Worm (Caenorhabditis elegans) whole organism, late embryonic: ENCODE data around the gene D1054.18.

ENCODE experiments used
- C38D4.7 ChIP-seq: fragments of 200-800 bp; sonication (Bioruptor generic); optimal IDR thresholded peaks from 2 replicates; lab custom pipeline; 2018; ENCODE audit warnings: mild to moderate bottlenecking, missing genetic modification characterization, moderate library complexity, missing compliant biosample characterization
- F13H6.1 ChIP-seq: sonication (generic microtip); optimal IDR thresholded peaks from 2 replicates; lab custom pipeline; 2016; ENCODE audit warnings: missing genetic modification characterization, missing compliant biosample characterization
- K02D7.2 ChIP-seq: sonication (generic microtip); optimal IDR thresholded peaks from 2 replicates; lab custom pipeline; 2017; ENCODE audit warnings: mild to moderate bottlenecking, missing genetic modification characterization, missing compliant biosample characterization
- Y22D7AL.16 ChIP-seq: sonication (generic microtip); optimal IDR thresholded peaks from 2 replicates; lab custom pipeline; 2016; ENCODE audit warnings: missing genetic modification characterization, missing compliant biosample characterization
- ahr-1 ChIP-seq: sonication (generic microtip); optimal IDR thresholded peaks from 2 replicates; lab custom pipeline; 2016; ENCODE audit warnings: missing genetic modification characterization, missing compliant biosample characterization
- ceh-14 ChIP-seq: sonication (generic microtip); optimal IDR thresholded peaks from 2 replicates; lab custom pipeline; 2016; ENCODE audit warnings: missing genotype, missing genetic modification characterization, missing compliant biosample characterization
- ceh-19 ChIP-seq: fragments of 200-800 bp; sonication (Bioruptor generic); optimal IDR thresholded peaks from 2 replicates; lab custom pipeline; 2018; ENCODE audit warnings: mild to moderate bottlenecking, missing genetic modification characterization, missing compliant biosample characterization
- ceh-48 ChIP-seq: sonication (generic microtip); optimal IDR thresholded peaks from 2 replicates; lab custom pipeline; 2016; ENCODE audit warnings: missing genetic modification characterization, inconsistent platforms, missing compliant biosample characterization
- ceh-9 ChIP-seq: sonication (generic microtip); optimal IDR thresholded peaks from 2 replicates; lab custom pipeline; 2016; ENCODE audit warnings: mild to moderate bottlenecking, missing genetic modification characterization, inconsistent platforms, missing compliant biosample characterization
- che-1 ChIP-seq: sonication (generic microtip); optimal IDR thresholded peaks from 2 replicates; lab custom pipeline; 2016; ENCODE audit warnings: mild to moderate bottlenecking, missing genetic modification characterization, missing compliant biosample characterization
- dve-1 ChIP-seq: sonication (generic microtip); optimal IDR thresholded peaks from 2 replicates; lab custom pipeline; 2017; ENCODE audit warnings: antibody characterized with exemption, mild to moderate bottlenecking, missing genetic modification characterization, missing compliant biosample characterization
- elt-2 ChIP-seq: sonication (generic microtip); optimal IDR thresholded peaks from 2 replicates; lab custom pipeline; 2016; ENCODE audit warnings: missing genetic modification reagents, missing genetic modification characterization, missing compliant biosample characterization
- elt-4 ChIP-seq: sonication (generic microtip); optimal IDR thresholded peaks from 2 replicates; lab custom pipeline; 2016; ENCODE audit warnings: missing genetic modification characterization, missing compliant biosample characterization
- ets-4 ChIP-seq: sonication (generic microtip); optimal IDR thresholded peaks from 2 replicates; lab custom pipeline; 2016; ENCODE audit warnings: missing genetic modification characterization, missing compliant biosample characterization
- gmeb-2 ChIP-seq: sonication (generic microtip); optimal IDR thresholded peaks from 2 replicates; lab custom pipeline; 2016; ENCODE audit warnings: missing genetic modification characterization, inconsistent platforms, missing compliant biosample characterization
- hlh-13 ChIP-seq: fragments of 200-800 bp; sonication (Bioruptor generic); optimal IDR thresholded peaks from 2 replicates; lab custom pipeline; 2018; ENCODE audit warnings: mild to moderate bottlenecking, missing genetic modification characterization, missing compliant biosample characterization
- hlh-30 ChIP-seq: sonication (generic microtip); optimal IDR thresholded peaks from 2 replicates; lab custom pipeline; 2017; ENCODE audit warnings: antibody characterized with exemption, missing genetic modification characterization, missing compliant biosample characterization; ENCODE audit not compliant: insufficient read depth
- nfya-1 ChIP-seq: sonication (generic microtip); optimal IDR thresholded peaks from 2 replicates; lab custom pipeline; 2017; ENCODE audit warnings: missing genetic modification characterization, mild to moderate bottlenecking, missing compliant biosample characterization, antibody characterized with exemption, moderate library complexity
- nhr-232 ChIP-seq: sonication (generic microtip); optimal IDR thresholded peaks from 2 replicates; lab custom pipeline; 2016; ENCODE audit warnings: missing genetic modification characterization, missing compliant biosample characterization
- npax-4 ChIP-seq: sonication (generic microtip); optimal IDR thresholded peaks from 2 replicates; lab custom pipeline; 2016; ENCODE audit warnings: missing genetic modification characterization, missing compliant biosample characterization
- odd-2 ChIP-seq: sonication (generic microtip); optimal IDR thresholded peaks from 2 replicates; lab custom pipeline; 2017; ENCODE audit warnings: antibody characterized with exemption, mild to moderate bottlenecking, missing genetic modification characterization, missing compliant biosample characterization
- pag-3 ChIP-seq: sonication (generic microtip); optimal IDR thresholded peaks from 2 replicates; lab custom pipeline; 2016; ENCODE audit warnings: missing compliant biosample characterization, missing genetic modification characterization, borderline replicate concordance
- pax-1 ChIP-seq: fragments of 150-350 bp; optimal IDR thresholded peaks from 2 replicates; lab custom pipeline; 2014; ENCODE audit warnings: missing biosample characterization, missing genetic modification characterization
- pha-2 ChIP-seq: sonication (generic microtip); optimal IDR thresholded peaks from 2 replicates; lab custom pipeline; 2017; ENCODE audit warnings: mild to moderate bottlenecking, missing genetic modification characterization, missing compliant biosample characterization
- pha-4 ChIP-seq: fragments of 150-350 bp; optimal IDR thresholded peaks from 2 replicates; lab custom pipeline; 2018; ENCODE audit warnings: missing biosample characterization, missing genetic modification reagents, missing genetic modification characterization
- sdc-2 ChIP-seq: sonication (generic microtip); optimal IDR thresholded peaks from 2 replicates; lab custom pipeline; 2016; ENCODE audit warnings: missing genotype, missing genetic modification characterization, missing compliant biosample characterization
- sox-4 ChIP-seq: sonication (generic microtip); optimal IDR thresholded peaks from 2 replicates; lab custom pipeline; 2017; ENCODE audit warnings: mild to moderate bottlenecking, missing genetic modification characterization, inconsistent platforms, missing compliant biosample characterization
- syd-9 ChIP-seq: sonication (generic microtip); optimal IDR thresholded peaks from 2 replicates; lab custom pipeline; 2016; ENCODE audit warnings: mild to moderate bottlenecking, missing genetic modification characterization, moderate library complexity, missing compliant biosample characterization
- ttx-3 ChIP-seq: sonication (generic microtip); optimal IDR thresholded peaks from 2 replicates; lab custom pipeline; 2016; ENCODE audit warnings: missing genetic modification reagents, missing genetic modification characterization, missing compliant biosample characterization
- unc-3 ChIP-seq, 2 experiments: fragments of 200-800 bp in 1 of 2; sonication (Bioruptor generic) in 1 of 2; sonication (generic microtip) in 1 of 2; conservative IDR thresholded peaks in 1 of 2; optimal IDR thresholded peaks in 1 of 2; 2 replicates each; pipeline versions ENCODE4 v1.3.6 to Lab custom; 2016 to 2022; ENCODE audit warnings: missing compliant biosample characterization in 2 of 2, missing genetic modification characterization in 2 of 2, missing genetic modification reagents in 1 of 2
- unc-42 ChIP-seq: sonication (generic microtip); optimal IDR thresholded peaks from 2 replicates; lab custom pipeline; 2016; ENCODE audit warnings: missing genotype, missing genetic modification characterization, missing compliant biosample characterization
- zip-5 ChIP-seq: sonication (generic microtip); optimal IDR thresholded peaks from 2 replicates; lab custom pipeline; 2016; ENCODE audit warnings: missing genetic modification characterization, missing compliant biosample characterization
- ztf-16 ChIP-seq: sonication (generic microtip); optimal IDR thresholded peaks from 2 replicates; lab custom pipeline; 2017; ENCODE audit warnings: missing genetic modification characterization, missing compliant biosample characterization

The D1054.18 gene

ce11 chrV:10776528-10777055 lies 24.4 kb downstream of the D1054.18 start, which contains the start of gene D1054.5:
Gene D1054.5 (minus strand): TSS chrV:10776578.
- TF ChIP-seq gmeb-2 (tag; lab: Kevin White, UChicago) (no peak), ceh-19 (no peak), elt-2 (tag; lab: Kevin White, UChicago) (peak; percentile 56), pha-2 (tag; lab: Kevin White, UChicago) (no peak), pha-4 (no peak), odd-2 (tag; lab: Kevin White, UChicago) (no peak), F13H6.1 (no peak)
- TF ChIP-seq, all 69 proteins: peak for 1

ce11 chrV:10773216-10773615 lies 27.8 kb downstream of the D1054.18 start:
- TF ChIP-seq unc-42 (tag; lab: Kevin White, UChicago) (no peak), elt-4 (no peak), nfya-1 (tag; lab: Kevin White, UChicago) (no peak), zip-5 (no peak), ztf-16 (tag; lab: Kevin White, UChicago) (no peak), ceh-48 (tag; lab: Kevin White, UChicago) (no peak), syd-9 (no peak), ceh-14 (no peak), nhr-232 (tag; lab: Kevin White, UChicago) (no peak), unc-3 (GFP tag; conservative IDR thresholded peaks at IDR 0.05; lab: Robert Waterston, UW) (no peak), unc-3 (tag; optimal IDR thresholded peaks at IDR 0.05; lab: Kevin White, UChicago) (no peak), F13H6.1 (no peak)

ce11 chrV:10771390-10771789 lies 29.6 kb downstream of the D1054.18 start, which contains the start of gene D1054.3:
Gene D1054.3 (plus strand): TSS chrV:10771451.
- TF ChIP-seq elt-4: no peak
- TF ChIP-seq pax-1 (tag; lab: Kevin White, UChicago): no peak
- TF ChIP-seq hlh-30 (tag; lab: Kevin White, UChicago): no peak
- TF ChIP-seq C38D4.7 (GFP tag; lab: Kevin White, UChicago): no peak
- TF ChIP-seq K02D7.2 (tag; lab: Kevin White, UChicago): no peak
- TF ChIP-seq, all 69 proteins: peak for 0

- no peak for TF ChIP-seq ets-4 (tag; lab: Kevin White, UChicago)
- peak; percentile 90 for TF ChIP-seq unc-42 (tag; lab: Kevin White, UChicago)
- TF ChIP-seq, all 69 proteins: peak for 1
These were observed 31.0 kb downstream of the D1054.18 start, which contains the start of the genes D1054.1 and pas-2 for ce11 chrV:10770026-10770425. Gene D1054.1 (minus strand): TSS chrV:10770217. Gene pas-2 (plus strand): TSS chrV:10770368.

- TF ChIP-seq npax-4 (no peak), sox-4 (tag; lab: Kevin White, UChicago) (no peak), dve-1 (tag; lab: Kevin White, UChicago) (no peak), pag-3 (tag; lab: Kevin White, UChicago) (no peak), ceh-9 (no peak), ahr-1 (no peak), pha-2 (tag; lab: Kevin White, UChicago) (no peak), ttx-3 (no peak), ceh-19 (no peak), sdc-2 (no peak), K02D7.2 (tag; lab: Kevin White, UChicago) (no peak), hlh-13 (GFP tag; lab: Kevin White, UChicago) (no peak), Y22D7AL.16 (no peak), che-1 (tag; lab: Kevin White, UChicago) (no peak)
These were observed 32.1 kb downstream of the D1054.18 start for ce11 chrV:10768892-10769291.
